Fruit fly (Drosophila melanogaster): Measurements from ENCODE around the gene Sirt4.

Sirt4 gene

DNA sequence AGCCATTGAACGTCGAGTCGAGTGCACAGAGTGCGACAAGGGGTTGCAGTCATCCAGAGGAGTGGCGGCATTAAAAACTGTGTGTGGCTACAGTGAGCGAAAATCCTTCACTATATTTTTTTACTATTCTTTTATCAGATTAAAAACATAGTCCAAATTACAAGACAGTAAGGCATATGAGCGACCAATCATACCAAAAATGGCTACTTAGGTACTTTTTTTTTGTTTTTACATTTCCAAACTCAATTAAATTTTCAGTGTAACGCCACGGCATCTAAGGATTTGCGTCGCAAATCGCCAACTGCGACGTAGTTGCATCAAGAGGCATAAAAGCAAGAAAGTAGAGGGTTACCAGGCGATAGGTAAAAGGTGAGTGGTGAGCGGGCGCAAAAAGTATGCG lies 26.7 kb downstream of the Sirt4 start:
- no peak for TF ChIP-seq CG8478 (optimal IDR thresholded peaks at IDR 0.05)
- TF ChIP-seq CTCF (optimal IDR thresholded peaks at IDR 0.05) = no peak

DNA sequence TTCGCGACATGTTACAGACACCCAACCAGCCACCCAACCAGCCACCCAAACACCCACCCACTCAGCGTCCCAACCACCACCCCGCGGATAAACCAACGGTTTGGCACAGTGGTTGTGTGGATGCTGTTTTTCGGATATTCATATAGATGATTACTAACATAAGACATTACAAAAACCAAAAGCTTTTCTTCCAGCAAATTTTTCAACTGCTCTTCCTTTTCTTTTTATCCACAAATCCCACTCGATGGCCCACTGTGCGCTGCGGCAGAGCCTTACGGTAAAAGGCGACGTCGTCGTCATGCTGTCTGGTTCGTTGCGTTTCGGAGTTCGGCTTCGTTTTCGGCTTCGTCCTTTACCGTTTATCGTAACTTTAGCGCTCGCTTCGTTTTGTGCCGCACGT lies 27.2 kb downstream of the Sirt4 start:
- no peak for TF ChIP-seq CG8478 (optimal IDR thresholded peaks at IDR 0.05)
- TF ChIP-seq CTCF (optimal IDR thresholded peaks at IDR 0.05) = no peak

dm6 chrX:5637543-5637942 lies 28.2 kb downstream of the Sirt4 start:
- TF ChIP-seq CG8478 (optimal IDR thresholded peaks at IDR 0.05) = no peak
- TF ChIP-seq CTCF (optimal IDR thresholded peaks at IDR 0.05) = no peak

dm6 chrX:5636529-5637099 lies 29.1 kb downstream of the Sirt4 start:
- TF ChIP-seq CTCF (optimal IDR thresholded peaks at IDR 0.05) = no peak
- no peak for TF ChIP-seq CG8478 (optimal IDR thresholded peaks at IDR 0.05)

DNA sequence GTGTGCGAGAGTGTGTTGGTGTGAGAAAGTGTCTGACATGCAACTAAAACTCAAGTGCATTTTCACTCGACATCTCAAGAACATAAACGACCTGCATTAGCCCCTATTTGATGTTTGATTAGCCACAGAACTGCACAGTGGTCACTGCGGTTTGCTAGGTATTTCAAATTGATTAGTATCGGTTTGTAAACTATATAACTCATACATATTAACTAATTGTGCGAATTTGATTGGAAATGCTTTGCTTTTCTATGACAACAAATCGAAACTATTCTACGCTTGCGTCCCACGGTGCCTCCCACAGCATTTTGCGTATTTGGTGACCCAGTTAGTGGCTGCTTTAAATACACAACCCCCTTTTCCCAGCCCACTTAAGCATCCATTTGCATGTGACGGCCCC lies 31.0 kb downstream of the Sirt4 start:
- TF ChIP-seq CTCF (optimal IDR thresholded peaks at IDR 0.05) (no peak), CG8478 (optimal IDR thresholded peaks at IDR 0.05) (no peak)

DNA sequence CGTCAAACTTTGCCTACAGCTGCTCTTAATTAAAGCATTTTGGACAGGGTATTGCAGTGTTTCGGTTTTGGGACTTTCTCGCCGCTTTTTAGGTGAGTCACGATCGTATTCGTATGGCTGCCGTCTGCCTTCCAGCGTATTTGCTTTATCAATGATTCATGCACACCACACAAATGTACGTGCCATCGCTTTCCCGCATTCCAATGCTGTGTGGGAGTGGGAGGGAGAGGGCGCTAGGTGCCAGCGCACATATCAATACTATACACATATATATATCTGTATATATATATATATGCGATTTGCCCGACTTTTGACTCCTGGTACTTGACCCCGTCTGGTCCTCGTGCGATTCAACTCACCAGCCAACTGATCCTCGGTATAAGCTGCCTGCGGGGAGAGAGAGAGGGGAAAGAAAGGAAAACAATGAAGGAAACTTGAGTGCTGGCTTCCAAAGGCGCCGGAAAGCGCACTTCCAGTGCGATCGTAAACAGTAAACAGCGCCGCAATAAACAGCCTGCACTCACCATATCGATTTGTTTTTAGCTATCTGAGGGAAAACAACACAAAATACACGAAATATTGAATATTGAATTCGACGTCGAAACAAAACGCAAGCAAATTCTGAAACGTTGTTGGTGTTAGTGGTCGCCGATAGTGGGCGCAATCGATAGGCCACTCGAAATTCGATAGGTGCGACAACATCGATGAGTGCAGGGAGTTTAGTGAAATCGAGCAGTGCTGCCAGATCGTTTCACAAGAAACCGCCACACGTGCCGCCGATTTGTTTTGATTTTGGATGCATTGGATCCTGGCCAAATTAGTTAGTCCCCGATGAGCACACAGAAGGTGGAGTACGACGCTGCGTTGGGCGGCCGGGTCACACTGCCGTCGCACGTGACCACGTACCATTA lies 43.6 kb downstream of the Sirt4 start, which contains the start of the genes Mlc-c and Pop1:
Mlc-c (minus strand) TSS at position 647 of the 911 bp plus-strand sequence.
Pop1 (plus strand) TSS at position 756 of the 911 bp plus-strand sequence.
- TF ChIP-seq CTCF (optimal IDR thresholded peaks at IDR 0.05) (peak; percentile 44 to 62), CG8478 (optimal IDR thresholded peaks at IDR 0.05) (no peak)

DNA sequence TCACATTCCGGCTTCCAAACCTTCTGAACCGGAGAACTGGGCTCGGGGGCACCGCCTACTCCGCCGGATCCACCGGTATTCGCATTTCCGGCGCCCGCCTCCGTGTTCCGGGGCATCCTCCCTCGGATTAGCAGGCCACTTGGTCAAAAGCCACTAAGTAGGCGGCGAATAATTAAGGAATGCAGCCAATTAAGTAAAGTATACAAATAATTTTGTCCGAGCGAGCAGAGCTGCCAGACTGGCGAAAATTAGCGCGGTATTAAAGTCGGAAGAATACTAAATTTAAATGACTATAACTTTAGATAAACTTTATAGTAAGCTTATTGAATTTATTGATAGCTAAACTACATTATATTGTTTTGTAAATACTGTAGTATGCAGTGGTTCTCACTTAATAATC lies 47.2 kb downstream of the Sirt4 start, which contains the start of gene RhoGAP5A:
RhoGAP5A (minus strand) TSS at position 245 of the 400 bp plus-strand sequence.
- TF ChIP-seq CG8478 (optimal IDR thresholded peaks at IDR 0.05) = no peak
- TF ChIP-seq CTCF (optimal IDR thresholded peaks at IDR 0.05) = no peak

DNA sequence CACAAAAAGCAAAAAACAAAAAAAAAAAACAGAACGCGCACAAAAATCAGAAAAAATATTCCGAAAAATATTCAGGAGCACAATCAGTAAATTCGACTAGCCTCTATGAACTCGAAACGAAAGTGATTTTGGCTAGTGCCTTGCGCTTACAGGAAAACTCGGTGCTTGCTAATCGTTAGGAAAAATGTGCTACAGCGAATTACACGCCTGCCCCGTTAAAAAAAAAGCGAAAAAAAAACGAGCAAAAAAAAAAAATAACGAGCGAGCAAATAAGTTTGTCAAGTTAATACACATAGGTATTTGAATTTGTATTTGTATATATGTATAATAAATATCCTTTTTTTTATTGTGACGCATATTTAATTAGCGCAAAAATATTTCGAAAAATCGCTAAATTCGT lies 49.5 kb downstream of the Sirt4 start, which contains the start of gene CG34434:
CG34434 (minus strand) TSS at position 101 of the 400 bp plus-strand sequence.
- TF ChIP-seq CTCF (optimal IDR thresholded peaks at IDR 0.05) = no peak
- no peak for TF ChIP-seq CG8478 (optimal IDR thresholded peaks at IDR 0.05)

Measured in S2 (cell line).